Worm (Caenorhabditis elegans) whole organism, midembryonic: ENCODE results near the gene F14F3.5.

Experiments used
- T22C8.4 ChIP-seq: fragments of 200-800 bp; sonication (Bioruptor generic); IDR thresholded peaks from 2 replicates; pipeline ENCODE4 v1.3.6; 2022; ENCODE audit warnings: missing genetic modification characterization, missing compliant biosample characterization
- cog-1 ChIP-seq: sonication (generic microtip); optimal IDR thresholded peaks from 2 replicates; lab custom pipeline; 2016; ENCODE audit warnings: missing genetic modification characterization, missing compliant biosample characterization
- flt-1 ChIP-seq: fragments of 200-800 bp; sonication (Bioruptor generic); IDR thresholded peaks from 2 replicates; pipeline ENCODE4 v1.3.6; 2022; ENCODE audit warnings: missing genetic modification characterization, missing compliant biosample characterization
- klf-2 ChIP-seq: fragments of 200-800 bp; sonication (Bioruptor generic); conservative IDR thresholded peaks from 2 replicates; pipeline ENCODE4 v1.3.6; 2022; ENCODE audit warnings: missing genetic modification reagents, missing genetic modification characterization, missing compliant biosample characterization
- med-1 ChIP-seq: sonication (generic microtip); optimal IDR thresholded peaks from 2 replicates; lab custom pipeline; 2017; ENCODE audit warnings: missing genetic modification characterization, mild to moderate bottlenecking, missing compliant biosample characterization, antibody characterized with exemption, missing genetic modification reagents; ENCODE audit not compliant: insufficient read depth
- ref-1 ChIP-seq: fragments of 200-800 bp; sonication (Bioruptor generic); conservative IDR thresholded peaks from 2 replicates; pipeline ENCODE4 v1.3.6; 2022; ENCODE audit warnings: missing genetic modification reagents, missing genetic modification characterization, missing compliant biosample characterization
- tab-1 ChIP-seq: fragments of 200-800 bp; sonication (Bioruptor generic); IDR thresholded peaks from 2 replicates; pipeline ENCODE4 v1.3.6; 2022; ENCODE audit warnings: missing genetic modification characterization, missing compliant biosample characterization
- ztf-23 ChIP-seq: fragments of 200-800 bp; sonication (Bioruptor generic); IDR thresholded peaks from 2 replicates; pipeline ENCODE4 v1.3.6; 2022; ENCODE audit warnings: missing genetic modification reagents, missing genetic modification characterization, missing compliant biosample characterization
- ztf-29 ChIP-seq: fragments of 200-800 bp; sonication (Bioruptor generic); IDR thresholded peaks from 2 replicates; pipeline ENCODE4 v1.3.6; 2022; ENCODE audit warnings: missing genetic modification reagents, missing genetic modification characterization, missing compliant biosample characterization

The F14F3.5 gene

ce11 chrX:10545716-10546115, 16.7 kb upstream of the F14F3.5 start, which contains the start of gene F59F5.5:
TSS of gene F59F5.5 (plus strand) at chrX:10546016.
- TF ChIP-seq ref-1 (GFP tag; lab: Robert Waterston, UW): no peak
- TF ChIP-seq ztf-23 (GFP tag; lab: Robert Waterston, UW): no peak
- no peak for TF ChIP-seq ztf-29
- no peak for TF ChIP-seq med-1 (GFP tag; lab: Kevin White, UChicago)
- no peak for TF ChIP-seq tab-1 (GFP tag; lab: Robert Waterston, UW)
- TF ChIP-seq T22C8.4 (GFP tag; lab: Robert Waterston, UW): no peak
- TF ChIP-seq flt-1: no peak
- TF ChIP-seq cog-1 (tag; lab: Kevin White, UChicago): no peak
- TF ChIP-seq klf-2 (GFP tag; lab: Robert Waterston, UW): no peak

- TF ChIP-seq ref-1 (GFP tag; lab: Robert Waterston, UW) (no peak), flt-1 (no peak), T22C8.4 (GFP tag; lab: Robert Waterston, UW) (no peak), klf-2 (GFP tag; lab: Robert Waterston, UW) (no peak), cog-1 (tag; lab: Kevin White, UChicago) (no peak), med-1 (GFP tag; lab: Kevin White, UChicago) (no peak), ztf-23 (GFP tag; lab: Robert Waterston, UW) (no peak), tab-1 (GFP tag; lab: Robert Waterston, UW) (no peak), ztf-29 (no peak)
Measured at ce11 chrX:10542313-10543048, 13.5 kb upstream of the F14F3.5 start, which contains the start of the genes F59F5.3 and F59F5.4. TSS of gene F59F5.3 (minus strand) at chrX:10542413. TSS of gene F59F5.4 (plus strand) at chrX:10542998.

ce11 chrX:10541789-10542188, 12.8 kb upstream of the F14F3.5 start:
- TF ChIP-seq flt-1 (no peak), tab-1 (GFP tag; lab: Robert Waterston, UW) (no peak), ztf-29 (no peak), klf-2 (GFP tag; lab: Robert Waterston, UW) (no peak), T22C8.4 (GFP tag; lab: Robert Waterston, UW) (no peak), med-1 (GFP tag; lab: Kevin White, UChicago) (no peak), ref-1 (GFP tag; lab: Robert Waterston, UW) (no peak), cog-1 (tag; lab: Kevin White, UChicago) (no peak), ztf-23 (GFP tag; lab: Robert Waterston, UW) (no peak)

ce11 chrX:10534625-10535244, 5.7 kb upstream of the F14F3.5 start:
- TF ChIP-seq med-1 (GFP tag; lab: Kevin White, UChicago) (no peak), cog-1 (tag; lab: Kevin White, UChicago) (no peak)

ce11 chrX:10533447-10533846, 4.4 kb upstream of the F14F3.5 start, which contains the start of gene glo-3:
TSS of gene glo-3 (plus strand) at chrX:10533699.
- TF ChIP-seq tab-1 (GFP tag; lab: Robert Waterston, UW) (no peak), med-1 (GFP tag; lab: Kevin White, UChicago) (no peak), ztf-29 (no peak), flt-1 (no peak), klf-2 (GFP tag; lab: Robert Waterston, UW) (no peak), cog-1 (tag; lab: Kevin White, UChicago) (no peak), T22C8.4 (GFP tag; lab: Robert Waterston, UW) (no peak), ref-1 (GFP tag; lab: Robert Waterston, UW) (no peak), ztf-23 (GFP tag; lab: Robert Waterston, UW) (no peak)

ce11 chrX:10532180-10532833, 3.3 kb upstream of the F14F3.5 start:
- TF ChIP-seq med-1 (GFP tag; lab: Kevin White, UChicago): no peak
- TF ChIP-seq ztf-29: no peak
- no peak for TF ChIP-seq ref-1 (GFP tag; lab: Robert Waterston, UW)
- TF ChIP-seq klf-2 (GFP tag; lab: Robert Waterston, UW): no peak
- no peak for TF ChIP-seq T22C8.4 (GFP tag; lab: Robert Waterston, UW)
- TF ChIP-seq ztf-23 (GFP tag; lab: Robert Waterston, UW): no peak
- no peak for TF ChIP-seq cog-1 (tag; lab: Kevin White, UChicago)
- TF ChIP-seq tab-1 (GFP tag; lab: Robert Waterston, UW): no peak

- no peak for TF ChIP-seq tab-1 (GFP tag; lab: Robert Waterston, UW)
- TF ChIP-seq ztf-23 (GFP tag; lab: Robert Waterston, UW): no peak
- no peak for TF ChIP-seq flt-1
- no peak for TF ChIP-seq med-1 (GFP tag; lab: Kevin White, UChicago)
- no peak for TF ChIP-seq cog-1 (tag; lab: Kevin White, UChicago)
- TF ChIP-seq T22C8.4 (GFP tag; lab: Robert Waterston, UW): no peak
- no peak for TF ChIP-seq ref-1 (GFP tag; lab: Robert Waterston, UW)
- no peak for TF ChIP-seq klf-2 (GFP tag; lab: Robert Waterston, UW)
- no peak for TF ChIP-seq ztf-29
Measured at ce11 chrX:10527414-10527813, 1.6 kb downstream of the F14F3.5 start.

ce11 chrX:10524483-10524948, 4.5 kb downstream of the F14F3.5 start, which contains the start of the genes mboa-7 and git-1:
TSS of gene mboa-7 (minus strand) at chrX:10524565.
TSS of gene git-1 (plus strand) at chrX:10524898.
- TF ChIP-seq ztf-29 (no peak), med-1 (GFP tag; lab: Kevin White, UChicago) (no peak), ztf-23 (GFP tag; lab: Robert Waterston, UW) (0 out of 2 replicates have a peak, but pooled peaks have one; percentile 45), flt-1 (0 out of 2 replicates have a peak, but pooled peaks have one; percentile 16), klf-2 (GFP tag; lab: Robert Waterston, UW) (no peak), cog-1 (tag; lab: Kevin White, UChicago) (peak; percentile 62), tab-1 (GFP tag; lab: Robert Waterston, UW) (0 out of 2 replicates have a peak, but pooled peaks have one; percentile 71), ref-1 (GFP tag; lab: Robert Waterston, UW) (no peak), T22C8.4 (GFP tag; lab: Robert Waterston, UW) (no peak)
